Fruit fly (Drosophila melanogaster): Measurements from ENCODE around the gene clumsy.

DNA sequence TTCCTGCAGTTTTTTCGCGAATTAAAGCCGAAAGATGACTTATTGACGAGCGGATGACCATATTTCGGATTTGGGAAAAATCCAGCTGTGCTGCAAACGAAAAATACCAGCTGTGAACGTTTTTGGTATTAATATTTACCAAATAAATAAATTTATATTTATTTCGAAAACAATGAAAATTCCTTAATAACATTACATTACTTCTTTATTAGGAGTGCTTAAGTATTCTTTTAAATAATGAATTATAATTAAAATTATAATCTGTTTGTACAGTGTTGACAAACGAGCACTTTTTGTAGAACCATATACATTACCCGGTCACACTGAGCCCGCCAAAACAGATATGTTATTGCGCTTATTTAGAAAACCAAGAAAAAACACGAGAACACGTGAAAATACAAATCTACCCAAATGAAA is 26.7 kb upstream of the clumsy start, which contains the start of the genes bur and Mcm10:
- TF ChIP-seq Myc (optimal IDR thresholded peaks at IDR 0.05) (no peak), h (GFP tag; optimal IDR thresholded peaks at IDR 0.05) (no peak)

Data from whole organism, wandering third instar larva.